Fruit fly (Drosophila melanogaster): ENCODE measurements around the gene CG33494.

DNA sequence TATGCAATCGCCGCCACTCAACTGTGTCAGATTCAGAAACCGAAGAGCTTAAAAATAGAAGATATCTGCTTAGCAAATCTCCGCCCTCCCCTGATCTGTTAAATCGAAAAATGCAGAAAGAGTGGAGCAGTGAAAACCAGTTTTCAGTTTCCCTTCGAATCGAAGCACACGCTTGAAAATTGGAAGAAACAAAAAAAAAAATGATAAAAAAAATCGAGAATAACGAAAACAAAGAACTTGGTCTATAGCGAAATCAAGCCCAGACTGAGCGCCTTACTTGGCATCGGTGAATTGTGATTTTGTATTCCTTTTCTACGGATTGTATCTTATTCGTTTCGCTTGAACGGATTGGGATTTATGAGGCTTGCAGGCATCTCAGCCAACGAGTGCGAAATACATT lies 34.3 kb upstream of the CG33494 start:
- TF ChIP-seq CTCF (optimal IDR thresholded peaks at IDR 0.05) (no peak), CG8478 (optimal IDR thresholded peaks at IDR 0.05) (no peak)
